Fruit fly (Drosophila melanogaster): ENCODE results near the gene PIG-Wb.

DNA sequence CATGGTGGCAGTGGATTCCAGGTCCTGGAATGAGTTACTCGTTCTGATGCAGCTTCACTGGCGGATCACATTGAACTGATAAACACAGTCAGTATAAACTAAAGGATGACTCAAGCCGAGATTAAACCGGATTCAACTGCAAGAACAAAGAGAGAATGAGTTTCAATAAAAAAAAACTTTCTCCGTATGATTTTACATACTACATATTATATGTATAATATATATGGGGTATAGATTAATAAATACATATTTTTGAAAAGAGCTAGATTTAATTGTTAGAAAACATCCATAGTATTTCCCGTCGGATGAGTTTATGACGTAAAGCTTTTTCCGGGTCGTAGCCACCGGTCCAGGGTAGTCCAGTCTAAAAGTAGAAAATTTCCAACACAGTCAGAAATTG, 13.8 kb downstream of the PIG-Wb start, which contains the start of gene CG12035:
- TF ChIP-seq CG11617 (GFP tag; optimal IDR thresholded peaks at IDR 0.05) (no peak), cic (GFP tag; optimal IDR thresholded peaks at IDR 0.05) (no peak), Mnt (GFP tag; optimal IDR thresholded peaks at IDR 0.05) (no peak), cnc (optimal IDR thresholded peaks at IDR 0.05) (no peak), pad (GFP tag; optimal IDR thresholded peaks at IDR 0.05) (no peak), bab1 (GFP tag; optimal IDR thresholded peaks at IDR 0.05) (no peak), CG14711 (tag; optimal IDR thresholded peaks at IDR 0.05) (no peak)

Measured in whole organism, adult.